Worm (Caenorhabditis elegans) whole organism, L1 larva: ENCODE measurements around the gene cyp-13A11.

Experiments used
- C16A3.4 ChIP-seq: fragments of 150-350 bp; optimal IDR thresholded peaks from 2 replicates; lab custom pipeline; 2014; ENCODE audit warnings: missing biosample characterization, missing genetic modification characterization
- nhr-11 ChIP-seq: fragments of 150-350 bp; optimal IDR thresholded peaks from 2 replicates; lab custom pipeline; 2014; ENCODE audit warnings: missing biosample characterization, missing genetic modification characterization
- nhr-12 ChIP-seq: sonication (generic microtip); optimal IDR thresholded peaks from 2 replicates; lab custom pipeline; 2017; ENCODE audit warnings: missing biosample characterization, missing genetic modification characterization
- nhr-237 ChIP-seq: fragments of 150-350 bp; optimal IDR thresholded peaks from 2 replicates; lab custom pipeline; 2014; ENCODE audit warnings: missing biosample characterization, missing genetic modification characterization
- nhr-77 ChIP-seq: fragments of 150-350 bp; optimal IDR thresholded peaks from 2 replicates; lab custom pipeline; 2014; ENCODE audit warnings: missing biosample characterization, missing genetic modification characterization
- pax-3 ChIP-seq: fragments of 200-800 bp; sonication (Bioruptor generic); optimal IDR thresholded peaks from 2 replicates; lab custom pipeline; 2018; ENCODE audit warnings: mild to moderate bottlenecking, missing genetic modification characterization, moderate library complexity, missing compliant biosample characterization
- unc-62 ChIP-seq: fragments of 150-350 bp; optimal IDR thresholded peaks from 2 replicates; lab custom pipeline; 2014; ENCODE audit warnings: missing biosample characterization, missing genetic modification reagents, missing genetic modification characterization
- ztf-11 ChIP-seq, 2 experiments: sonication (generic microtip); optimal IDR thresholded peaks; 2 replicates each; lab custom pipeline; 2016 to 2017; ENCODE audit warnings: missing genetic modification characterization in 2 of 2, missing biosample characterization in 1 of 2, missing compliant biosample characterization in 1 of 2

DNA sequence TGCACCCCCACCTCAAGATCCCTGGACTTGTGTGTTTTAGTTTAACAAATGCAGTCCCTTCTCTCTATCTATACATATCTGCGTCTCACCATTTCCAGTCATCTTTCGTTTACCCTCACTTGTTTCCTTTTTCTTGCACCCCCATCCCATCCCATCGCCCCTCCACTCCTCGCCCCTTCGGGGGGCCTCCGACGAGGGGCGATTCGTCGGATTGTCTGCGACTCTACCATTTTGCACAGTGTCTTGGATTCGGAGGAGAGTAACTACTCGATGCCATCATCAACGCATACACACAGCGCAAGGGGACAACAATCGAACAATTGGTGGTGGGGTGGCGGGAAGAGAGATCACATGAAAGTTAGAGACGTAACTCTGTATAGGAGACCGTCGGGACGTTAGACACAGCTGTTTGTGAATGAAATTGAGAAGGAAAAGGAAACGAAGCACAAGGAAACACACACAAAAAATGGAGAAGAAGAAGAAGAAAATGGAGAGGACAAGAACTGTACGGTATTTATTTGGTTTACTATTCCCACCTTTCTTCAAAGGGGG lies 41.7 kb downstream of the cyp-13A11 start:
- TF ChIP-seq nhr-77 (tag; lab: Kevin White, UChicago) (peak; percentile 96), unc-62 (GFP tag; lab: Kevin White, UChicago) (peak; percentile 66), nhr-12 (tag; lab: Kevin White, UChicago) (no peak), C16A3.4 (tag; lab: Kevin White, UChicago) (peak; percentile 92), pax-3 (tag; lab: Kevin White, UChicago) (peak; percentile 88), ztf-11 (tag; optimal IDR thresholded peaks at IDR 0.05; lab: Kevin White, UChicago) (peak in 1 of 2 experiments; percentile 91), nhr-237 (tag; lab: Kevin White, UChicago) (peak; percentile 82), nhr-11 (tag; lab: Kevin White, UChicago) (peak; percentile 81)
